Worm (Caenorhabditis elegans) whole organism, L4/young adult: ENCODE measurements around the gene str-164.

Experiments used
- W03F9.2 ChIP-seq: fragments of 150-350 bp; optimal IDR thresholded peaks from 2 replicates; lab custom pipeline; 2014; ENCODE audit warnings: missing biosample characterization, missing genetic modification characterization
- dao-5 ChIP-seq: sonication (generic microtip); optimal IDR thresholded peaks from 2 replicates; lab custom pipeline; 2016; ENCODE audit warnings: missing genotype, missing genetic modification characterization, moderate library complexity, missing compliant biosample characterization
- him-1 ChIP-seq: sonication (generic microtip); optimal IDR thresholded peaks from 2 replicates; lab custom pipeline; 2016; ENCODE audit warnings: missing genotype, missing genetic modification reagents, missing genetic modification characterization, missing compliant biosample characterization

The str-164 gene

DNA sequence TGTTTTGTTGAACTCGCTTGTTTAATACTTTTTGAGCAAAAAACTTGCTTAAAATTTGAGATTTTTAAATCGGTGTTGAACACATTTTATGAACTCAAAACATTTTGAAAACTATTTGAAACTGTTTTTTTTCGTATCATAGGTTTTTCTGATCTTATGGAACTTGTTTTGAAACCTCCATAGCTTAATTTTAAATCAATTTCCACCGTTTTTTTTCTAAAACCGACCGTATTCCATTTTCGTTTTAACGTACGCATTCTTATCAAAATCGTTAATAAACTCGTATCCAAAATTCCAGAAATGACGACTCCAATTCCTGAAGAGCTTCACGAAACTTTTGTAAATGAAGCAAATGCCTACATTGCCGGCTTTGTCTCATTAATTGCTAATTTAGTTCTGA is 47.8 kb downstream of the str-164 start, which contains the start of gene srm-2:
TSS of gene srm-2 (plus strand) at position 301 of the 400 bp plus-strand sequence.
- no peak for TF ChIP-seq him-1
- TF ChIP-seq dao-5, result no peak
- no peak for TF ChIP-seq W03F9.2 (tag; lab: Kevin White, UChicago)

DNA sequence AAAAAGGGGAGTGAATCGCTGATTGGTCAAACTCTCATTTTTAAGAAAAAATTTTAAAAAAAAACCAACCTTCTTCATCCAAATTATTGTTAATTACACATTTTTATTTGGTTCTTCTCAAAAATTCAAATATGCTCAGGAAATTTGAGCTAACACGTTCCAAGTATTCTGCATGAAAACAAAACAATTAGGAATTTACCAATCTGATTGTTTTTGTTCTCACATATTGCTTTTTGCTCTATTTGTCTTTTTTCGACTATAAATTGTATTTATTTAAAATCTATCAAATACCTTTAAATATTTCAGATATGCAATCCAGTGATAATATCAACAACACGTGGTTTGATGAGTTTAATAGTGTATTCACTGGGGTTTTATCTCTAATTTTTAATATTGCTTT is 51.7 kb downstream of the str-164 start, which contains the start of gene srm-1:
TSS of gene srm-1 (plus strand) at position 301 of the 400 bp plus-strand sequence.
- TF ChIP-seq dao-5 (no peak), him-1 (no peak), W03F9.2 (tag; lab: Kevin White, UChicago) (no peak)
